Worm (Caenorhabditis elegans) whole organism, L1 larva: ENCODE results near the gene tag-321.

ENCODE experiments used
- aly-2 ChIP-seq: fragments of 150-350 bp; optimal IDR thresholded peaks from 2 replicates; lab custom pipeline; 2014; ENCODE audit warnings: missing biosample characterization, missing genetic modification characterization
- ama-1 ChIP-seq: fragments of 150-350 bp; optimal IDR thresholded peaks from 2 replicates; lab custom pipeline; 2014
- lsy-2 ChIP-seq, 2 experiments: fragments of 150-350 bp; optimal IDR thresholded peaks; 2 replicates each; lab custom pipeline; 2014; ENCODE audit warnings: missing biosample characterization in 2 of 2, missing genetic modification characterization in 2 of 2

DNA sequence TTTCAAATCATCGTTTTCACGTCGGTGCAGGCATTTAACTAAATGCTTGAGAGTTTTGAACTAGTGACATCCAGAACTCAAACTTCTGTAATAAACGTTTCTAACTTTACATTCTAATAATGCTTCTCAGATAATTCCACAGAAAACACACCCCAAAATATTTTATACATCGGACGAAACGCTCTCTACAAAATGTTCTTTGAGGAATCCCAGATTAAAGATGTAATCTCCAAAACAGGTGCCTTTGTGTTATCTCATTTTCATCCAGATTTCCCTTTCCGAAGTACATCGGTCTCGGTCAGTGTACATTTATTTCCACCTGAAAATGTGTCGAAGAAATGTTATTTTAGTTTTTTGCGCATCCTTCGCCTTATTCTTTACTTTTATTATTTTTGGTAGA, 21.1 kb upstream of the tag-321 start, which contains the start of gene C33H5.2:
- no peak for TF ChIP-seq lsy-2 (tag; optimal IDR thresholded peaks at IDR 0.05; lab: Kevin White, UChicago)
- no peak for TF ChIP-seq aly-2
- no peak for TF ChIP-seq ama-1
